Fruit fly (Drosophila melanogaster) whole organism, embryonic: ENCODE measurements around the gene CG13060.

Experiments used
- Ada2b ChIP-seq: fragments of 200-800 bp; sonication (Bioruptor generic); IDR thresholded peaks from 2 replicates; pipeline ENCODE4 v1.3.6; 2022; ENCODE audit warnings: missing biosample characterization, missing genetic modification characterization
- Blimp-1 ChIP-seq: fragments of 200-800 bp; sonication (Bioruptor generic); optimal IDR thresholded peaks from 3 replicates; lab custom pipeline; 2018; ENCODE audit warnings: missing biosample characterization, missing genetic modification characterization, mild to moderate bottlenecking, moderate library complexity, missing genetic modification reagents
- BtbVII ChIP-seq: fragments of 200-800 bp; sonication (Bioruptor generic); optimal IDR thresholded peaks from 3 replicates; lab custom pipeline; 2017; ENCODE audit warnings: missing biosample characterization, mild to moderate bottlenecking, missing genetic modification characterization
- CG10321 ChIP-seq: fragments of 200-800 bp; sonication (Bioruptor generic); IDR thresholded peaks from 2 replicates; pipeline ENCODE4 v1.3.6; 2022; ENCODE audit warnings: missing biosample characterization, missing genetic modification characterization
- CG11504 ChIP-seq: fragments of 200-800 bp; sonication (Bioruptor generic); optimal IDR thresholded peaks from 3 replicates; lab custom pipeline; 2019; ENCODE audit warnings: missing biosample characterization, mild to moderate bottlenecking, missing genetic modification characterization, moderate library complexity
- CG11560 ChIP-seq: fragments of 200-800 bp; sonication (Bioruptor generic); IDR thresholded peaks from 3 replicates; pipeline ENCODE4 v1.3.6; 2022; ENCODE audit warnings: missing biosample characterization, missing genetic modification characterization
- CG11696 ChIP-seq: fragments of 200-800 bp; sonication (Bioruptor generic); IDR thresholded peaks from 2 replicates; pipeline ENCODE4 v1.3.6; 2022; ENCODE audit warnings: missing biosample characterization, missing genetic modification characterization
- CG12155 ChIP-seq: fragments of 200-800 bp; sonication (Bioruptor generic); optimal IDR thresholded peaks from 3 replicates; lab custom pipeline; 2016; ENCODE audit warnings: missing biosample characterization, missing genetic modification characterization
- CG12769 ChIP-seq: fragments of 200-800 bp; sonication (Bioruptor generic); optimal IDR thresholded peaks from 2 replicates; lab custom pipeline; 2019; ENCODE audit warnings: missing biosample characterization, mild to moderate bottlenecking, missing genetic modification characterization, moderate library complexity
- CG13296 ChIP-seq: fragments of 200-800 bp; sonication (Bioruptor generic); optimal IDR thresholded peaks from 3 replicates; lab custom pipeline; 2018; ENCODE audit warnings: missing biosample characterization, mild to moderate bottlenecking, missing genetic modification characterization
- CG14441 ChIP-seq: fragments of 200-800 bp; sonication (Bioruptor generic); IDR thresholded peaks from 2 replicates; pipeline ENCODE4 v1.3.6; 2022; ENCODE audit warnings: missing biosample characterization, missing genetic modification characterization
- CG16813 ChIP-seq: fragments of 200-800 bp; sonication (Bioruptor generic); IDR thresholded peaks from 3 replicates; pipeline ENCODE4 v1.3.6; 2022; ENCODE audit warnings: missing biosample characterization, missing genetic modification characterization; ENCODE audit not compliant: partially characterized antibody
- CG17328 ChIP-seq: fragments of 200-800 bp; sonication (Bioruptor generic); IDR thresholded peaks from 2 replicates; pipeline ENCODE4 v1.3.6; 2022; ENCODE audit warnings: missing biosample characterization, missing genetic modification characterization
- CG17385 ChIP-seq: fragments of 200-800 bp; sonication (Bioruptor generic); optimal IDR thresholded peaks from 3 replicates; lab custom pipeline; 2018; ENCODE audit warnings: missing biosample characterization, mild to moderate bottlenecking, missing genetic modification characterization
- CG18619 ChIP-seq: fragments of 200-800 bp; sonication (Bioruptor generic); optimal IDR thresholded peaks from 3 replicates; lab custom pipeline; 2017; ENCODE audit warnings: missing biosample characterization, mild to moderate bottlenecking, missing genetic modification characterization
- CG30403 ChIP-seq: fragments of 200-800 bp; sonication (Bioruptor generic); optimal IDR thresholded peaks from 3 replicates; lab custom pipeline; 2016; ENCODE audit warnings: missing biosample characterization, missing genetic modification characterization
- CG32532 ChIP-seq: fragments of 200-800 bp; sonication (Bioruptor generic); IDR thresholded peaks from 2 replicates; pipeline ENCODE4 v1.3.6; 2022; ENCODE audit warnings: missing biosample characterization, missing genetic modification characterization
- CG34422 ChIP-seq: fragments of 200-800 bp; sonication (Bioruptor generic); IDR thresholded peaks from 3 replicates; pipeline ENCODE4 v1.3.6; 2022; ENCODE audit warnings: missing biosample characterization, missing genetic modification characterization
- CG4424 ChIP-seq: fragments of 200-800 bp; sonication (Bioruptor generic); optimal IDR thresholded peaks from 3 replicates; lab custom pipeline; 2016; ENCODE audit warnings: missing biosample characterization, missing genetic modification characterization
- CG4730 ChIP-seq: fragments of 200-800 bp; sonication (Bioruptor generic); IDR thresholded peaks from 2 replicates; pipeline ENCODE4 v1.3.6; 2022; ENCODE audit warnings: missing biosample characterization, missing genetic modification characterization
- CG7372 ChIP-seq: fragments of 200-800 bp; sonication (Bioruptor generic); IDR thresholded peaks from 2 replicates; pipeline ENCODE4 v1.3.6; 2022; ENCODE audit warnings: missing biosample characterization, missing genetic modification characterization
- CG7786 ChIP-seq: fragments of 200-800 bp; sonication (Bioruptor generic); optimal IDR thresholded peaks from 2 replicates; lab custom pipeline; 2016; ENCODE audit warnings: missing biosample characterization, missing genetic modification characterization
- CG7839 ChIP-seq: fragments of 200-800 bp; sonication (Bioruptor generic); optimal IDR thresholded peaks from 3 replicates; lab custom pipeline; 2018; ENCODE audit warnings: missing biosample characterization, mild to moderate bottlenecking, missing genetic modification characterization, moderate library complexity
- CG9727 ChIP-seq: fragments of 200-800 bp; sonication (Bioruptor generic); optimal IDR thresholded peaks from 3 replicates; lab custom pipeline; 2017; ENCODE audit warnings: missing biosample characterization, mild to moderate bottlenecking, missing genetic modification characterization
- CoRest ChIP-seq: fragments of 200-800 bp; sonication (Bioruptor generic); optimal IDR thresholded peaks from 3 replicates; lab custom pipeline; 2018; ENCODE audit warnings: missing biosample characterization, mild to moderate bottlenecking, missing genetic modification characterization, moderate library complexity
- Gug ChIP-seq: fragments of 200-800 bp; sonication (Bioruptor generic); IDR thresholded peaks from 4 replicates; pipeline ENCODE4 v1.3.6; 2022; ENCODE audit warnings: missing biosample characterization, missing genetic modification characterization
- Hand ChIP-seq: fragments of 200-800 bp; sonication (Bioruptor generic); optimal IDR thresholded peaks from 2 replicates; lab custom pipeline; 2017; ENCODE audit warnings: mild to moderate bottlenecking, missing biosample characterization, missing genetic modification reagents, missing genetic modification characterization
- Hr3 ChIP-seq: fragments of 200-800 bp; sonication (Bioruptor generic); optimal IDR thresholded peaks from 3 replicates; lab custom pipeline; 2016; ENCODE audit warnings: missing biosample characterization, missing genetic modification characterization
- Sox102F ChIP-seq: fragments of 200-800 bp; sonication (Bioruptor generic); optimal IDR thresholded peaks from 2 replicates; lab custom pipeline; 2018; ENCODE audit warnings: missing biosample characterization, mild to moderate bottlenecking, missing genetic modification characterization, moderate library complexity
- Vsx1 ChIP-seq: fragments of 200-800 bp; sonication (Bioruptor generic); optimal IDR thresholded peaks from 2 replicates; lab custom pipeline; 2017; ENCODE audit warnings: missing biosample characterization, mild to moderate bottlenecking, missing genetic modification characterization, missing genetic modification reagents
- ap ChIP-seq: fragments of 200-800 bp; sonication (Bioruptor generic); IDR thresholded peaks from 2 replicates; pipeline ENCODE4 v1.3.6; 2022; ENCODE audit warnings: missing biosample characterization, missing genetic modification characterization
- az2 ChIP-seq: fragments of 200-800 bp; sonication (Bioruptor generic); optimal IDR thresholded peaks from 3 replicates; lab custom pipeline; 2016; ENCODE audit warnings: missing biosample characterization, missing genetic modification characterization
- caup ChIP-seq: fragments of 200-800 bp; sonication (Bioruptor generic); optimal IDR thresholded peaks from 3 replicates; lab custom pipeline; 2017; ENCODE audit warnings: missing biosample characterization, mild to moderate bottlenecking, missing genetic modification characterization, moderate library complexity; ENCODE audit not compliant: severe bottlenecking
- gce ChIP-seq: fragments of 200-800 bp; sonication (Bioruptor generic); IDR thresholded peaks from 3 replicates; pipeline ENCODE4 v1.3.6; 2022; ENCODE audit warnings: missing biosample characterization, missing genetic modification characterization
- gsb-n ChIP-seq: fragments of 200-800 bp; sonication (Bioruptor generic); optimal IDR thresholded peaks from 3 replicates; lab custom pipeline; 2018; ENCODE audit warnings: missing biosample characterization, mild to moderate bottlenecking, missing genetic modification characterization
- kah ChIP-seq: fragments of 200-800 bp; sonication (Bioruptor generic); optimal IDR thresholded peaks from 2 replicates; lab custom pipeline; 2018; ENCODE audit warnings: missing biosample characterization, mild to moderate bottlenecking, missing genetic modification characterization
- klu ChIP-seq: fragments of 200-800 bp; sonication (Bioruptor generic); IDR thresholded peaks from 2 replicates; pipeline ENCODE4 v1.3.6; 2022; ENCODE audit warnings: missing biosample characterization, missing genetic modification characterization
- nerfin-2 ChIP-seq: fragments of 200-800 bp; sonication (Bioruptor generic); IDR thresholded peaks from 2 replicates; pipeline ENCODE4 v1.3.6; 2022; ENCODE audit warnings: missing biosample characterization, missing genetic modification characterization; ENCODE audit not compliant: partially characterized antibody
- peb ChIP-seq: fragments of 200-800 bp; sonication (Bioruptor generic); IDR thresholded peaks from 2 replicates; pipeline ENCODE4 v1.3.6; 2022; ENCODE audit warnings: missing biosample characterization, missing genetic modification characterization
- pho ChIP-seq: fragments of 200-800 bp; sonication (Bioruptor generic); optimal IDR thresholded peaks from 2 replicates; lab custom pipeline; 2016; ENCODE audit warnings: missing biosample characterization, missing genetic modification characterization
- prd ChIP-seq, 3 experiments: fragments of >200 bp in 2 of 3; fragments of 200-800 bp in 1 of 3; sonication (Bioruptor generic) in 1 of 3; optimal IDR thresholded peaks in 2 of 3; IDR thresholded peaks in 1 of 3; 2 replicates in 2 of 3; 3 replicates in 1 of 3; pipeline versions ENCODE4 v1.3.6 to Lab custom; 2017 to 2022; ENCODE audit warnings: missing biosample characterization in 1 of 3, missing genetic modification characterization in 1 of 3
- pum ChIP-seq: fragments of 200-800 bp; sonication (Bioruptor generic); optimal IDR thresholded peaks from 2 replicates; lab custom pipeline; 2016; ENCODE audit warnings: missing biosample characterization, missing genetic modification characterization
- ranshi ChIP-seq: fragments of 200-800 bp; sonication (Bioruptor generic); IDR thresholded peaks from 2 replicates; pipeline ENCODE4 v1.3.6; 2022; ENCODE audit warnings: missing biosample characterization, missing genetic modification characterization
- sd ChIP-seq: fragments of 200-800 bp; sonication (Bioruptor generic); optimal IDR thresholded peaks from 3 replicates; lab custom pipeline; 2018; ENCODE audit warnings: missing biosample characterization, mild to moderate bottlenecking, missing genetic modification characterization, moderate library complexity
- sisA ChIP-seq: fragments of 200-800 bp; sonication (Bioruptor generic); IDR thresholded peaks from 2 replicates; pipeline ENCODE4 v1.3.6; 2022; ENCODE audit warnings: missing biosample characterization, missing genetic modification characterization
- so ChIP-seq: fragments of 200-800 bp; sonication (Bioruptor generic); IDR thresholded peaks from 3 replicates; pipeline ENCODE4 v1.3.6; 2022; ENCODE audit warnings: missing biosample characterization, missing genetic modification characterization
- stc ChIP-seq: fragments of 200-800 bp; sonication (Bioruptor generic); IDR thresholded peaks from 2 replicates; pipeline ENCODE4 v1.3.6; 2022; ENCODE audit warnings: missing biosample characterization, missing genetic modification characterization
- tin ChIP-seq: fragments of 200-800 bp; sonication (Bioruptor generic); optimal IDR thresholded peaks from 3 replicates; lab custom pipeline; 2016; ENCODE audit warnings: missing biosample characterization, missing genetic modification characterization
- unpg ChIP-seq: fragments of 200-800 bp; sonication (Bioruptor generic); optimal IDR thresholded peaks from 3 replicates; lab custom pipeline; 2018; ENCODE audit warnings: missing biosample characterization, mild to moderate bottlenecking, missing genetic modification characterization, moderate library complexity
- vvl ChIP-seq: fragments of 200-800 bp; sonication (Bioruptor generic); IDR thresholded peaks from 2 replicates; pipeline ENCODE4 v1.3.6; 2022; ENCODE audit warnings: missing biosample characterization, missing genetic modification characterization

The CG13060 gene

DNA sequence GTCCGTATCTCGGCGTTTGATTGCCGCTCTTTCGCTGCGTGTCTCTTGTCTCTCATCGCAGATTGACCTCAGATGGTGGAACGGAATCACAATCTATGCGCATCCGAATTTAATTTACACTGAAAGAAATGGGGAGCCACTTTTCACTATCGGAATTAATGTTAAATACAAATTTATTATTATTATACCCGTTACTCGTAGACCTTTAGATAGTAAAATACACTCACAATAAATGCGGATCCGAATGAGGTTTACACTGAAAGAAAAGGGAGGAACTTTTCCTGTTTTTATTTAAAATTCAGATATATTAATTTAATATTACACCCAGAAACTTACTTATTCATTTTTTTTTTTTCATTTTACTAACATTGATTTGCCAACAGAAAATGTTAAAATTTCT lies 30.6 kb upstream of the CG13060 start (continued):
- no peak for TF ChIP-seq CG11560 (tag; lab: Robert Waterston, UW)
- TF ChIP-seq gsb-n (tag; lab: Kevin White, UChicago): no peak
- peak; percentile 39 for TF ChIP-seq CG7839
- TF ChIP-seq CG32532: no peak
- 0 out of 4 replicates have a peak, but pooled peaks have one; percentile 13 for TF ChIP-seq Gug (GFP tag; lab: Robert Waterston, UW)
- TF ChIP-seq kah (GFP tag; lab: Kevin White, UChicago): no peak
- TF ChIP-seq CG30403 (GFP tag; lab: Kevin White, UChicago): peak; percentile 48
- no peak for TF ChIP-seq peb
- peak; percentile 24 for TF ChIP-seq Hr3 (GFP tag; lab: Kevin White, UChicago)
- TF ChIP-seq pum (GFP tag; lab: Kevin White, UChicago): no peak
- no peak for TF ChIP-seq sd (tag; lab: Kevin White, UChicago)
- no peak for TF ChIP-seq Vsx1 (GFP tag; lab: Kevin White, UChicago)
- TF ChIP-seq prd (optimal IDR thresholded peaks at IDR 0.05; lab: Kevin White, UChicago): no peak
- TF ChIP-seq prd (GFP tag; IDR thresholded peaks at IDR 0.05; lab: Robert Waterston, UW): peak; percentile 38; the same call in 1 of the 3 replicates
- 0 out of 2 replicates have a peak, but pooled peaks have one; percentile 26 for TF ChIP-seq stc
- TF ChIP-seq CG17385 (GFP tag; lab: Kevin White, UChicago): peak; percentile 13
- peak; percentile 58; the same call in 1 of the 2 replicates for TF ChIP-seq Ada2b
- TF ChIP-seq CG12769 (tag; lab: Kevin White, UChicago): no peak
- TF ChIP-seq CoRest (tag; lab: Kevin White, UChicago): peak; percentile 20
- peak; percentile 59 for TF ChIP-seq unpg (GFP tag; lab: Kevin White, UChicago)
- TF ChIP-seq CG10321 (GFP tag; lab: Robert Waterston, UW): 0 out of 2 replicates have a peak, but pooled peaks have one; percentile 9
- peak; percentile 33; the same call in 1 of the 2 replicates for TF ChIP-seq CG14441 (GFP tag; lab: Robert Waterston, UW)
- no peak for TF ChIP-seq caup
- no peak for TF ChIP-seq CG7786 (GFP tag; lab: Kevin White, UChicago)
- peak; percentile 65 for TF ChIP-seq ap (GFP tag; lab: Robert Waterston, UW)
- no peak for TF ChIP-seq CG18619 (GFP tag; lab: Kevin White, UChicago)
- peak; percentile 50; the same call in 1 of the 3 replicates for TF ChIP-seq CG34422 (GFP tag; lab: Robert Waterston, UW)
- peak; percentile 38 for TF ChIP-seq CG4424
- TF ChIP-seq tin (GFP tag; lab: Kevin White, UChicago): peak; percentile 10
- TF ChIP-seq CG16813: no peak
- peak; percentile 3 for TF ChIP-seq CG12155 (GFP tag; lab: Kevin White, UChicago)
- no peak for TF ChIP-seq CG7372 (GFP tag; lab: Robert Waterston, UW)
- TF ChIP-seq CG11696 (GFP tag; lab: Robert Waterston, UW): peak; percentile 44; the same call in 1 of the 2 replicates
- peak; percentile 31 for TF ChIP-seq az2 (GFP tag; lab: Kevin White, UChicago)
- TF ChIP-seq BtbVII: no peak
- peak; percentile 31 for TF ChIP-seq Sox102F (GFP tag; lab: Kevin White, UChicago)
- TF ChIP-seq CG13296 (GFP tag; lab: Kevin White, UChicago): peak; percentile 39
- peak; percentile 22 for TF ChIP-seq Blimp-1 (GFP tag; lab: Kevin White, UChicago)
- TF ChIP-seq CG4730 (GFP tag; lab: Robert Waterston, UW): peak; percentile 50; the same call in 1 of the 2 replicates
- TF ChIP-seq so (GFP tag; lab: Robert Waterston, UW): peak; percentile 58; the same call in 2 of the 3 replicates
- TF ChIP-seq nerfin-2 (GFP tag; lab: Robert Waterston, UW): no peak
- TF ChIP-seq vvl (GFP tag; lab: Robert Waterston, UW): peak; percentile 40; the same call in 1 of the 2 replicates
- TF ChIP-seq sisA (GFP tag; lab: Robert Waterston, UW): peak; percentile 15; the same call in 1 of the 2 replicates
- no peak for TF ChIP-seq CG9727 (GFP tag; lab: Kevin White, UChicago)
- TF ChIP-seq gce: no peak
- no peak for TF ChIP-seq Hand (GFP tag; lab: Kevin White, UChicago)
- no peak for TF ChIP-seq CG11504 (tag; lab: Kevin White, UChicago)
- peak; percentile 44; the same call in 1 of the 2 replicates for TF ChIP-seq CG17328
- no peak for TF ChIP-seq klu
- TF ChIP-seq pho (GFP tag; lab: Kevin White, UChicago): no peak
- TF ChIP-seq ranshi: 0 out of 2 replicates have a peak, but pooled peaks have one; percentile 28
